Fruit fly (Drosophila melanogaster) S2 (cell line): ENCODE measurements around the gene Taf10.

Experiments used
- CG8478 ChIP-seq: fragments of >200 bp; optimal IDR thresholded peaks from 2 replicates; lab custom pipeline; 2018
- CTCF ChIP-seq, 2 experiments: fragments of >200 bp; optimal IDR thresholded peaks; 2 replicates each; lab custom pipeline; 2018

Gene Taf10

dm6 chr2L:2806190-2806763 is 38.6 kb downstream of the Taf10 start:
- TF ChIP-seq CG8478 (lab: Kevin White, UChicago) (no peak), CTCF (optimal IDR thresholded peaks at IDR 0.05; lab: Kevin White, UChicago) (no peak)

- TF ChIP-seq CG8478 (lab: Kevin White, UChicago): no peak
- no peak for TF ChIP-seq CTCF (optimal IDR thresholded peaks at IDR 0.05; lab: Kevin White, UChicago)
Observed at dm6 chr2L:2807597-2807996, 39.9 kb downstream of the Taf10 start.

dm6 chr2L:2808038-2808699 is 40.5 kb downstream of the Taf10 start:
- TF ChIP-seq CG8478 (lab: Kevin White, UChicago) (no peak), CTCF (optimal IDR thresholded peaks at IDR 0.05; lab: Kevin White, UChicago) (no peak)

dm6 chr2L:2810831-2811230 is 43.1 kb downstream of the Taf10 start:
- no peak for TF ChIP-seq CTCF (optimal IDR thresholded peaks at IDR 0.05; lab: Kevin White, UChicago)
- TF ChIP-seq CG8478 (lab: Kevin White, UChicago): no peak

dm6 chr2L:2812137-2812536 is 44.4 kb downstream of the Taf10 start, which contains the start of gene CG2964:
Gene CG2964 (plus strand): TSS chr2L:2812437.
- no peak for TF ChIP-seq CTCF (optimal IDR thresholded peaks at IDR 0.05; lab: Kevin White, UChicago)
- TF ChIP-seq CG8478 (lab: Kevin White, UChicago): no peak

dm6 chr2L:2815673-2816072 is 48.0 kb downstream of the Taf10 start, which contains the start of gene G6P:
Gene G6P (minus strand): TSS chr2L:2815760.
- TF ChIP-seq CTCF (optimal IDR thresholded peaks at IDR 0.05; lab: Kevin White, UChicago) (no peak), CG8478 (lab: Kevin White, UChicago) (no peak)
